Fruit fly (Drosophila melanogaster) whole organism, embryonic: Measurements from ENCODE around the gene Utx.
A peak's percentile ranks its signal among the peaks of the same experiment; 100 is the strongest.

Experiments used
- Asciz ChIP-seq: fragments of 200-800 bp; sonication (Bioruptor generic); optimal IDR thresholded peaks from 2 replicates; lab custom pipeline; 2017; ENCODE audit warnings: missing biosample characterization, mild to moderate bottlenecking, missing genetic modification characterization, missing genetic modification reagents
- CG13123 ChIP-seq: fragments of 200-800 bp; sonication (Bioruptor generic); optimal IDR thresholded peaks from 2 replicates; lab custom pipeline; 2016; ENCODE audit warnings: missing biosample characterization, missing genetic modification characterization
- CG14050 ChIP-seq: fragments of 200-800 bp; sonication (Bioruptor generic); IDR thresholded peaks from 3 replicates; pipeline ENCODE4 v1.3.6; 2022; ENCODE audit warnings: missing biosample characterization, missing genetic modification characterization
- Hr78 ChIP-seq, 2 experiments: fragments of 200-800 bp in 1 of 2; fragments of >200 bp in 1 of 2; sonication (Bioruptor generic) in 1 of 2; optimal IDR thresholded peaks; 2 replicates each; lab custom pipeline; 2017 to 2019; ENCODE audit warnings: missing biosample characterization in 2 of 2, missing genetic modification characterization in 2 of 2, mild to moderate bottlenecking in 1 of 2, moderate library complexity in 1 of 2
- al ChIP-seq: fragments of 200-800 bp; sonication (Bioruptor generic); IDR thresholded peaks from 2 replicates; pipeline ENCODE4 v1.3.6; 2022; ENCODE audit warnings: missing biosample characterization, missing genetic modification characterization
- dimm ChIP-seq: fragments of 200-800 bp; sonication (Bioruptor generic); IDR thresholded peaks from 2 replicates; pipeline ENCODE4 v1.3.6; 2022; ENCODE audit warnings: missing biosample characterization, missing genetic modification characterization
- insv ChIP-seq, 2 experiments: fragments of 200-800 bp; sonication (Bioruptor generic); optimal IDR thresholded peaks; 3 replicates each; lab custom pipeline; 2016 to 2018; ENCODE audit warnings: missing biosample characterization in 2 of 2, missing genetic modification characterization in 2 of 2
- jigr1 ChIP-seq: fragments of 200-800 bp; sonication (Bioruptor generic); IDR thresholded peaks from 3 replicates; pipeline ENCODE4 v1.3.6; 2022; ENCODE audit warnings: missing biosample characterization, missing genetic modification characterization
- knrl ChIP-seq: fragments of 200-800 bp; sonication (Bioruptor generic); IDR thresholded peaks from 3 replicates; pipeline ENCODE4 v1.3.6; 2022; ENCODE audit warnings: missing biosample characterization, missing genetic modification characterization; ENCODE audit not compliant: partially characterized antibody

dm6 chr2L:10276436-10276835, 2.2 kb downstream of the Utx start:
- TF ChIP-seq insv (GFP tag; optimal IDR thresholded peaks at IDR 0.05; lab: Kevin White, UChicago) (no peak), CG13123 (GFP tag; lab: Kevin White, UChicago) (no peak), CG14050 (GFP tag; lab: Robert Waterston, UW) (no peak), knrl (GFP tag; lab: Robert Waterston, UW) (no peak), al (GFP tag; lab: Robert Waterston, UW) (no peak), dimm (GFP tag; lab: Robert Waterston, UW) (no peak), Asciz (GFP tag; lab: Kevin White, UChicago) (peak; percentile 75), jigr1 (GFP tag; lab: Robert Waterston, UW) (no peak), Hr78 (GFP tag; optimal IDR thresholded peaks at IDR 0.05; lab: Kevin White, UChicago) (no peak)
